Fruit fly (Drosophila melanogaster) whole organism, wandering third instar larva: Measurements from ENCODE around the gene CG6015.
A peak's percentile ranks its signal among the peaks of the same experiment; 100 is the strongest.

Experiments
- Abd-B ChIP-seq: fragments of >200 bp; optimal IDR thresholded peaks from 2 replicates; lab custom pipeline; 2017; ENCODE audit warnings: missing biosample characterization, missing genetic modification characterization
- CG32264 ChIP-seq: fragments of 200-800 bp; sonication (Bioruptor generic); optimal IDR thresholded peaks from 2 replicates; lab custom pipeline; 2016; ENCODE audit warnings: missing biosample characterization, missing genetic modification characterization
- CG9705 ChIP-seq: fragments of 200-800 bp; sonication (Bioruptor generic); optimal IDR thresholded peaks from 2 replicates; lab custom pipeline; 2018; ENCODE audit warnings: missing biosample characterization, mild to moderate bottlenecking, missing genetic modification characterization
- CrebA ChIP-seq: fragments of 200-800 bp; sonication (Bioruptor generic); optimal IDR thresholded peaks from 2 replicates; lab custom pipeline; 2016; ENCODE audit warnings: missing biosample characterization, mild to moderate bottlenecking, missing genetic modification characterization, borderline replicate concordance
- Dfd ChIP-seq: fragments of >200 bp; optimal IDR thresholded peaks from 2 replicates; lab custom pipeline; 2017; ENCODE audit warnings: missing biosample characterization, missing genetic modification characterization
- Dif ChIP-seq: fragments of 200-275, 200-300 bp; sonication (Bioruptor generic); optimal IDR thresholded peaks from 2 replicates; lab custom pipeline; 2018; ENCODE audit warnings: missing biosample characterization, missing genetic modification characterization; ENCODE audit not compliant: partially characterized antibody
- GATAd ChIP-seq: sonication (Bioruptor generic); optimal IDR thresholded peaks from 2 replicates; lab custom pipeline; 2016; ENCODE audit warnings: missing biosample characterization, missing genetic modification characterization
- HLH106 ChIP-seq: fragments of 200-800 bp; optimal IDR thresholded peaks from 3 replicates; lab custom pipeline; 2019; ENCODE audit warnings: missing biosample characterization, mild to moderate bottlenecking, missing genetic modification characterization, moderate library complexity
- Hnf4 ChIP-seq: fragments of 200-800 bp; sonication (Bioruptor generic); optimal IDR thresholded peaks from 2 replicates; lab custom pipeline; 2016; ENCODE audit warnings: missing biosample characterization, mild to moderate bottlenecking, missing genetic modification characterization
- Hr83 ChIP-seq: fragments of 200-300 bp; sonication (Bioruptor generic); optimal IDR thresholded peaks from 2 replicates; lab custom pipeline; 2016; ENCODE audit warnings: missing biosample characterization, mild to moderate bottlenecking, missing genetic modification characterization, moderate library complexity; ENCODE audit not compliant: poor library complexity, severe bottlenecking
- Myc ChIP-seq: fragments of >200 bp; optimal IDR thresholded peaks from 2 replicates; lab custom pipeline; 2017
- Rel ChIP-seq, 2 experiments: fragments of 200-800 bp; sonication (Bioruptor generic) in 1 of 2; optimal IDR thresholded peaks; 2 replicates in 1 of 2; 3 replicates in 1 of 2; lab custom pipeline; 2016 to 2019; ENCODE audit warnings: mild to moderate bottlenecking in 2 of 2, missing biosample characterization in 2 of 2, missing genetic modification characterization in 2 of 2, moderate library complexity in 1 of 2
- brk ChIP-seq: fragments of 200-800 bp; sonication (Bioruptor generic); optimal IDR thresholded peaks from 2 replicates; lab custom pipeline; 2016; ENCODE audit warnings: missing biosample characterization, mild to moderate bottlenecking, missing genetic modification characterization
- dl ChIP-seq, 2 experiments: fragments of 175-275, 200-275 bp in 1 of 2; fragments of 200-275 bp in 1 of 2; sonication (Bioruptor generic); optimal IDR thresholded peaks; lab custom pipeline; 2018; ENCODE audit warnings: mild to moderate bottlenecking in 2 of 2, missing biosample characterization in 2 of 2, missing genetic modification characterization in 2 of 2, moderate library complexity in 2 of 2; ENCODE audit not compliant: partially characterized antibody in 2 of 2, insufficient read depth in 1 of 2
- dsf ChIP-seq: sonication (Bioruptor generic); optimal IDR thresholded peaks from 2 replicates; lab custom pipeline; 2016; ENCODE audit warnings: missing biosample characterization, missing genetic modification characterization, borderline replicate concordance
- ey ChIP-seq: fragments of 200-800 bp; sonication (Bioruptor generic); optimal IDR thresholded peaks from 2 replicates; lab custom pipeline; 2016; ENCODE audit warnings: missing biosample characterization, missing genetic modification characterization
- foxo ChIP-seq, 2 experiments: fragments of 200-800 bp; sonication (Bioruptor generic); optimal IDR thresholded peaks; 2 replicates in 1 of 2; 3 replicates in 1 of 2; lab custom pipeline; 2016 to 2017; ENCODE audit warnings: missing biosample characterization in 2 of 2, missing genetic modification characterization in 2 of 2
- fru ChIP-seq: fragments of 200-800 bp; sonication (Bioruptor generic); optimal IDR thresholded peaks from 3 replicates; lab custom pipeline; 2016; ENCODE audit warnings: missing biosample characterization, mild to moderate bottlenecking, missing genetic modification characterization
- h ChIP-seq: fragments of 200-800 bp; sonication (Bioruptor generic); optimal IDR thresholded peaks from 3 replicates; lab custom pipeline; 2016; ENCODE audit warnings: missing biosample characterization, mild to moderate bottlenecking, missing genetic modification characterization
- lola ChIP-seq: fragments of >200 bp; optimal IDR thresholded peaks from 2 replicates; lab custom pipeline; 2017; ENCODE audit warnings: missing biosample characterization, missing genetic modification characterization
- psq ChIP-seq: fragments of 200-800 bp; sonication (Bioruptor generic); optimal IDR thresholded peaks from 3 replicates; lab custom pipeline; 2017; ENCODE audit warnings: missing biosample characterization, mild to moderate bottlenecking, missing genetic modification characterization, moderate library complexity
- rgr ChIP-seq: fragments of 200-800 bp; sonication (Bioruptor generic); optimal IDR thresholded peaks from 3 replicates; lab custom pipeline; 2016; ENCODE audit warnings: missing biosample characterization, mild to moderate bottlenecking, missing genetic modification characterization
- sage ChIP-seq: fragments of 200-800 bp; sonication (Bioruptor generic); optimal IDR thresholded peaks from 2 replicates; lab custom pipeline; 2016; ENCODE audit warnings: missing biosample characterization, mild to moderate bottlenecking, missing genetic modification characterization
- sv ChIP-seq: fragments of 200-800 bp; sonication (Bioruptor generic); optimal IDR thresholded peaks from 3 replicates; lab custom pipeline; 2016; ENCODE audit warnings: missing biosample characterization, missing genetic modification characterization
- tai ChIP-seq: sonication (Bioruptor generic); optimal IDR thresholded peaks from 2 replicates; lab custom pipeline; 2016; ENCODE audit warnings: missing biosample characterization, missing genetic modification characterization
- usp ChIP-seq: fragments of >200 bp; optimal IDR thresholded peaks from 2 replicates; lab custom pipeline; 2017; ENCODE audit warnings: missing biosample characterization, missing genetic modification characterization
- woc ChIP-seq: sonication (Bioruptor generic); optimal IDR thresholded peaks from 2 replicates; lab custom pipeline; 2016; ENCODE audit warnings: missing biosample characterization, mild to moderate bottlenecking, missing genetic modification characterization

Gene CG6015

dm6 chr3R:21998877-21999276 lies 35.2 kb downstream of the CG6015 start:
- TF ChIP-seq dsf (no peak), sage (GFP tag; lab: Kevin White, UChicago) (no peak), fru (GFP tag; lab: Kevin White, UChicago) (peak; percentile 16), h (no peak), sv (no peak), CG32264 (no peak)

dm6 chr3R:21992909-21993308 lies 41.2 kb downstream of the CG6015 start:
- TF ChIP-seq h (peak; percentile 19), foxo (GFP tag; optimal IDR thresholded peaks at IDR 0.05; lab: Kevin White, UChicago) (peak in 1 of 2 experiments; percentile 7), Myc (no peak), psq (GFP tag; lab: Kevin White, UChicago) (no peak), ey (GFP tag; lab: Kevin White, UChicago) (peak; percentile 42), HLH106 (tag; lab: Kevin White, UChicago) (peak; percentile 24), rgr (GFP tag; lab: Kevin White, UChicago) (peak; percentile 10), fru (GFP tag; lab: Kevin White, UChicago) (peak; percentile 9)

dm6 chr3R:21991603-21992002 lies 42.5 kb downstream of the CG6015 start:
- no peak for TF ChIP-seq woc (GFP tag; lab: Kevin White, UChicago)

DNA sequence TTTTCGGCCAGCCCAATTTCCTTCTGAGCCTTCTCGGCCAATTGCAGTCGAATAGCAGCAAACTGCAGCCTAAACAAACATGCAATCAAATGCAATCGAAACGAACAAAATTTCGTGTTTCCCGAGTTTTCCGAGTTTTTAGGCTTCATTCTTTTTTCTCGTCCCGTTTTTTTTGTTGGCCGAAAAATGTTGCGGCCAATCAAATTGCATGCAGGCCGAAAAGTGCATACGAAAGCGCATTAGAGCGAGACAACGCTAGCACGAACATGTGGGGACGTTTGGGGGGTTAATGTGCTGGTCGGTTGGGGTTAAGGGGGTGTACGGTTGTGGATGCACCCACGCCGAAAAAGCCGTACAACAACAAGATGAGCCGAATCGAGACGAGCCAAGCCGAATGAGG lies 44.3 kb downstream of the CG6015 start:
- TF ChIP-seq Rel (GFP tag; optimal IDR thresholded peaks at IDR 0.05; lab: Kevin White, UChicago) (no peak), Rel (tag; optimal IDR thresholded peaks at IDR 0.05; lab: Kevin White, UChicago) (no peak), lola (no peak), CG9705 (GFP tag; lab: Kevin White, UChicago) (no peak), Myc (no peak), HLH106 (tag; lab: Kevin White, UChicago) (no peak), Dfd (GFP tag; lab: Kevin White, UChicago) (no peak), fru (GFP tag; lab: Kevin White, UChicago) (no peak), brk (GFP tag; lab: Kevin White, UChicago) (no peak), CrebA (GFP tag; lab: Kevin White, UChicago) (no peak), sv (no peak), Hr83 (GFP tag; lab: Kevin White, UChicago) (no peak), tai (GFP tag; lab: Kevin White, UChicago) (no peak), dl (GFP tag; optimal IDR thresholded peaks at IDR 0.05; lab: Kevin White, UChicago; ENCODE audit: insufficient read depth in 1 of 2, partially characterized antibody in 2 of 2) (no peak), usp (GFP tag; lab: Kevin White, UChicago) (no peak), GATAd (GFP tag; lab: Kevin White, UChicago) (no peak), rgr (GFP tag; lab: Kevin White, UChicago) (no peak), Abd-B (GFP tag; lab: Kevin White, UChicago) (no peak), dsf (no peak), Hnf4 (GFP tag; lab: Kevin White, UChicago) (no peak)

DNA sequence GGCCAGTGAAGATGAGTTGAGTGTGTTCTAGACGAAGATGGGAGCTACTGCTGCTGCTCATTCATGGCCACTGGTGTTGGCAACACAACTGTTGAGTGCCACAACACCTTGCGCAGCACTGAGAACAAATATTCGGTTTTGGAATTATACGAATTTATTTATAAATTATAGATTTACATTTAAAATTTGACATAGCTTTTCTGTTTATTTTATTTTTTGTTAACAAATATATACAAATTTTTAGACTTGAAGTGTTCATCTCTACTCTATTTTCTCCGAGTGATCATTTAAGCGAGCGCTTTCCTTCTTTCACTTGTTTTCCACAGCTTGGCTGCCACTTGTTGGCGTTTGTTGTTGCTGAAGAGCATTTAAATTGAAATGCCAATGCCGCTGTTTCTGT lies 46.5 kb downstream of the CG6015 start:
- TF ChIP-seq Dif (GFP tag; lab: Kevin White, UChicago) = no peak
